Fruit fly (Drosophila melanogaster): ENCODE measurements around the gene Rsph9.

The Rsph9 gene

DNA sequence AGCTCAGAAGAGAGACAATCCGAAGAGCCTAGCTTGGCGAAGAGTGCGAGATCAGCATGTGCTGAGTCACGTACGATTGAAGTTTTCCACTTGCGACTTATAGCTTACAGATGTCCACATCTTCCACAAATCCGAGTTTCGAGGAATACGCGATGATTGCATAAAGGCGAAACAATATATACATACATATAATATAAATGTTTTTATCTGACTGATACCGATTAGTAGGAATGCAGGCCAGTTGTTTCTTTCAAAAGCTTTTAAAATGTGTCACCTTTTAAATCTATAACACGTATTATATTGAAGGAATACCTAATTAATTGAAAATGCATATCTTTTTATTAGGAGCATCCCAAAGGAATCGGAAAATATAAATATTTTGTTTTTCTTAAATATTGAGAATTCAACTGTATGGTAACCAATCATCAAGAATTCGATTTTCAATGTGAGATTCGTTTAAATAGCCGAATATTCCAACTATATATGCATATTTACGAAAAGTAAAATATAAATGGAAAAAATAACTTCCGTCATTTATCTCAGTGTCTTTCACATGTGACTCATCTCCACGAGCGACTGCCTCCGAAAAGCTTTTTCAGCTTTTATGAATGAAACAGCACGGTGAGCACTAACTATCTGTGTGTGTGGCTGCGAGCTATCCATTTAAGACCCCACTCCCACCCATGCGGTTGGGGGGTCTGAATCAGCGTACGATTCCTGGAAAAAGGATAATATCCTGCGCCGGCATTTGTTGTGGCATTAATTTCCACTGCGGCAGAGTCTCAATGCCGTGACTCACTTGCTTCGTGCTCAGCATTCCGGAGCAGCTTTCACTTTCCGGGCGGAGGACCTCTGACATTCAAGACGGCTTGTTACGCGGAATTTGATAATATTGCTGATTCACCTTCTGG is 38.3 kb upstream of the Rsph9 start (continued):
- TF ChIP-seq CG18619 (GFP tag; optimal IDR thresholded peaks at IDR 0.05): peak; percentile 68
- TF ChIP-seq tin (GFP tag; optimal IDR thresholded peaks at IDR 0.05): peak; percentile 19
- peak; percentile 64 for TF ChIP-seq CG12155 (GFP tag; optimal IDR thresholded peaks at IDR 0.05)
- no peak for TF ChIP-seq prd (optimal IDR thresholded peaks at IDR 0.05)
- TF ChIP-seq prd (GFP tag; IDR thresholded peaks at IDR 0.05): no peak
- TF ChIP-seq CG18011 (GFP tag; optimal IDR thresholded peaks at IDR 0.05): peak; percentile 51
- TF ChIP-seq CG11696 (GFP tag; IDR thresholded peaks at IDR 0.05): 0 out of 2 replicates have a peak, but pooled peaks have one; percentile 36
- peak; percentile 70 for TF ChIP-seq CG18262 (tag; optimal IDR thresholded peaks at IDR 0.05)
- TF ChIP-seq lola (GFP tag; optimal IDR thresholded peaks at IDR 0.05): no peak
- peak; percentile 35 for TF ChIP-seq CG12071 (GFP tag; optimal IDR thresholded peaks at IDR 0.05)
- peak; percentile 4 for TF ChIP-seq pnt (GFP tag; optimal IDR thresholded peaks at IDR 0.05)
- peak; percentile 79 for TF ChIP-seq Meics (GFP tag; optimal IDR thresholded peaks at IDR 0.05)
- TF ChIP-seq CG8290 (GFP tag; optimal IDR thresholded peaks at IDR 0.05): no peak
- TF ChIP-seq CG8290 (tag; optimal IDR thresholded peaks at IDR 0.05): peak in 1 of 2 experiments; percentile 47
- TF ChIP-seq CG9437 (GFP tag; optimal IDR thresholded peaks at IDR 0.05): peak; percentile 28
- TF ChIP-seq CG10267 (tag; optimal IDR thresholded peaks at IDR 0.05): peak; percentile 35
- peak; percentile 37 for TF ChIP-seq oc (tag; optimal IDR thresholded peaks at IDR 0.05)
- peak; percentile 18 for TF ChIP-seq Fer2 (tag; optimal IDR thresholded peaks at IDR 0.05)
- 0 out of 3 replicates have a peak, but pooled peaks have one; percentile 48 for TF ChIP-seq CG6175 (GFP tag; IDR thresholded peaks at IDR 0.05)
- no peak for TF ChIP-seq kah (GFP tag; optimal IDR thresholded peaks at IDR 0.05)
- peak; percentile 56 for TF ChIP-seq bcd (GFP tag; optimal IDR thresholded peaks at IDR 0.05)
- peak; percentile 7 for TF ChIP-seq CG12942 (GFP tag; optimal IDR thresholded peaks at IDR 0.05)
- TF ChIP-seq klu (GFP tag; IDR thresholded peaks at IDR 0.05): no peak; the same call in 1 of the 2 replicates
- TF ChIP-seq Bteb2 (GFP tag; optimal IDR thresholded peaks at IDR 0.05): peak; percentile 56
- 0 out of 3 replicates have a peak, but pooled peaks have one; percentile 52 for TF ChIP-seq Dbx (GFP tag; IDR thresholded peaks at IDR 0.05)
- TF ChIP-seq CG12236 (GFP tag; optimal IDR thresholded peaks at IDR 0.05): no peak
- peak; percentile 69 for TF ChIP-seq cas (GFP tag; IDR thresholded peaks at IDR 0.05)
- peak; percentile 74 for TF ChIP-seq Hmr (GFP tag; optimal IDR thresholded peaks at IDR 0.05)
- no peak for TF ChIP-seq CG10959 (GFP tag; IDR thresholded peaks at IDR 0.05)
- peak; percentile 6 to 84 for TF ChIP-seq Hr51 (GFP tag; optimal IDR thresholded peaks at IDR 0.05)
- peak; percentile 32 for TF ChIP-seq CG1603 (tag; optimal IDR thresholded peaks at IDR 0.05)
- peak; percentile 69 for TF ChIP-seq Dek (tag; optimal IDR thresholded peaks at IDR 0.05)
- peak; percentile 51 for TF ChIP-seq CG4424 (GFP tag; optimal IDR thresholded peaks at IDR 0.05)
- no peak for TF ChIP-seq h (optimal IDR thresholded peaks at IDR 0.05)
- TF ChIP-seq CG3281 (GFP tag; optimal IDR thresholded peaks at IDR 0.05): peak; percentile 71
- peak; percentile 69 for TF ChIP-seq zf30C (GFP tag; optimal IDR thresholded peaks at IDR 0.05)
- TF ChIP-seq sob (GFP tag; IDR thresholded peaks at IDR 0.05): peak; percentile 50; the same call in 1 of the 2 replicates
- peak; percentile 48; the same call in 1 of the 2 replicates for TF ChIP-seq Xrp1 (GFP tag; IDR thresholded peaks at IDR 0.05)
- peak; percentile 60 for TF ChIP-seq lbe (GFP tag; optimal IDR thresholded peaks at IDR 0.05)
- peak; percentile 65; the same call in 2 of the 3 replicates for TF ChIP-seq CG17361 (GFP tag; IDR thresholded peaks at IDR 0.05)
- no peak for TF ChIP-seq z (GFP tag; IDR thresholded peaks at IDR 0.05)
- peak; percentile 30; the same call in 1 of the 2 replicates for TF ChIP-seq CG3847 (GFP tag; IDR thresholded peaks at IDR 0.05)
- TF ChIP-seq gcm2 (GFP tag; optimal IDR thresholded peaks at IDR 0.05): peak; percentile 2
- no peak; the same call in 1 of the 2 replicates for TF ChIP-seq NFAT (GFP tag; IDR thresholded peaks at IDR 0.05)
- peak; percentile 76 for TF ChIP-seq unpg (GFP tag; optimal IDR thresholded peaks at IDR 0.05)
- peak; percentile 60 for TF ChIP-seq nau (GFP tag; optimal IDR thresholded peaks at IDR 0.05)
- peak; percentile 28 for TF ChIP-seq exex (tag; optimal IDR thresholded peaks at IDR 0.05)
- no peak for TF ChIP-seq Lhr (GFP tag; optimal IDR thresholded peaks at IDR 0.05)
- TF ChIP-seq CG8924 (tag; optimal IDR thresholded peaks at IDR 0.05): no peak
